Worm (Caenorhabditis elegans): ENCODE data around the gene K11H3.8.

K11H3.8 gene

ce11 chrIII:9861470-9862342 is 26.7 kb downstream of the K11H3.8 start (continued):
- TF ChIP-seq nfya-1 (tag; optimal IDR thresholded peaks at IDR 0.05): peak; percentile 58
- TF ChIP-seq tbx-7 (tag; optimal IDR thresholded peaks at IDR 0.05): no peak
- TF ChIP-seq ceh-48 (tag; optimal IDR thresholded peaks at IDR 0.05): peak; percentile 74
- peak; percentile 65 for TF ChIP-seq ceh-2 (tag; optimal IDR thresholded peaks at IDR 0.05)
- TF ChIP-seq K02D7.2 (tag; optimal IDR thresholded peaks at IDR 0.05): peak; percentile 66
- TF ChIP-seq hlh-13 (GFP tag; optimal IDR thresholded peaks at IDR 0.05): peak; percentile 68
- peak; percentile 63 for TF ChIP-seq C08G9.2 (tag; optimal IDR thresholded peaks at IDR 0.05)
- TF ChIP-seq ceh-18 (tag; optimal IDR thresholded peaks at IDR 0.05): peak; percentile 44
- peak; percentile 86 for TF ChIP-seq sox-4 (tag; optimal IDR thresholded peaks at IDR 0.05)
- peak; percentile 84 for TF ChIP-seq unc-86 (tag; optimal IDR thresholded peaks at IDR 0.05)
- peak; percentile 72 for TF ChIP-seq zip-5 (tag; optimal IDR thresholded peaks at IDR 0.05)
- TF ChIP-seq syd-9 (tag; optimal IDR thresholded peaks at IDR 0.05): peak; percentile 86
- TF ChIP-seq ztf-16 (tag; optimal IDR thresholded peaks at IDR 0.05): peak; percentile 85
- TF ChIP-seq elt-2 (tag; optimal IDR thresholded peaks at IDR 0.05): peak; percentile 85
- peak; percentile 63 for TF ChIP-seq odd-2 (tag; optimal IDR thresholded peaks at IDR 0.05)
- peak; percentile 86 for TF ChIP-seq ceh-14 (tag; optimal IDR thresholded peaks at IDR 0.05)
- TF ChIP-seq ama-1 (optimal IDR thresholded peaks at IDR 0.05): no peak
- TF ChIP-seq ttx-3 (tag; optimal IDR thresholded peaks at IDR 0.05): peak; percentile 84
- peak; percentile 82 for TF ChIP-seq ceh-6 (GFP tag; optimal IDR thresholded peaks at IDR 0.05)
- TF ChIP-seq hlh-15 (tag; optimal IDR thresholded peaks at IDR 0.05): peak; percentile 68
- peak; percentile 47 for TF ChIP-seq rnt-1 (tag; optimal IDR thresholded peaks at IDR 0.05)
- no peak for TF ChIP-seq ets-4 (tag; optimal IDR thresholded peaks at IDR 0.05)
- peak; percentile 68 for TF ChIP-seq K09A11.1 (tag; optimal IDR thresholded peaks at IDR 0.05; ENCODE audit: insufficient read depth)

ce11 chrIII:9862469-9862868 is 27.5 kb downstream of the K11H3.8 start:
- TF ChIP-seq ceh-24 (tag; optimal IDR thresholded peaks at IDR 0.05): no peak
- TF ChIP-seq sdc-2 (tag; optimal IDR thresholded peaks at IDR 0.05): no peak
- TF ChIP-seq unc-55 (GFP tag; optimal IDR thresholded peaks at IDR 0.05): no peak
- no peak for TF ChIP-seq elt-2 (tag; optimal IDR thresholded peaks at IDR 0.05)
- TF ChIP-seq ceh-19 (GFP tag; optimal IDR thresholded peaks at IDR 0.05): no peak
- no peak for TF ChIP-seq unc-86 (tag; optimal IDR thresholded peaks at IDR 0.05)
- no peak for TF ChIP-seq K02D7.2 (tag; optimal IDR thresholded peaks at IDR 0.05)
- TF ChIP-seq lin-11 (tag; optimal IDR thresholded peaks at IDR 0.05): no peak
- TF ChIP-seq pat-9 (tag; optimal IDR thresholded peaks at IDR 0.05): no peak
- no peak for TF ChIP-seq ceh-6 (GFP tag; optimal IDR thresholded peaks at IDR 0.05)
- no peak for TF ChIP-seq unc-42 (tag; optimal IDR thresholded peaks at IDR 0.05)
- TF ChIP-seq C08G9.2 (tag; optimal IDR thresholded peaks at IDR 0.05): no peak
- no peak for TF ChIP-seq syd-9 (tag; optimal IDR thresholded peaks at IDR 0.05)
- no peak for TF ChIP-seq eyg-1 (tag; optimal IDR thresholded peaks at IDR 0.05)

- TF ChIP-seq ceh-18 (tag; optimal IDR thresholded peaks at IDR 0.05): no peak
- no peak for TF ChIP-seq ttx-3 (tag; optimal IDR thresholded peaks at IDR 0.05)
- no peak for TF ChIP-seq syd-9 (tag; optimal IDR thresholded peaks at IDR 0.05)
- peak; percentile 94 for TF ChIP-seq unc-42 (tag; optimal IDR thresholded peaks at IDR 0.05)
These were observed 32.4 kb downstream of the K11H3.8 start for ce11 chrIII:9867352-9867751.

- TF ChIP-seq gmeb-2 (tag; optimal IDR thresholded peaks at IDR 0.05) (peak; percentile 8), pax-1 (tag; optimal IDR thresholded peaks at IDR 0.05) (no peak), Y22D7AL.16 (tag; optimal IDR thresholded peaks at IDR 0.05) (no peak), ceh-48 (tag; optimal IDR thresholded peaks at IDR 0.05) (no peak), ttx-3 (tag; optimal IDR thresholded peaks at IDR 0.05) (peak; percentile 46), tbx-7 (tag; optimal IDR thresholded peaks at IDR 0.05) (peak; percentile 79), ceh-6 (GFP tag; optimal IDR thresholded peaks at IDR 0.05) (no peak), F13H6.1 (tag; optimal IDR thresholded peaks at IDR 0.05) (no peak), pha-2 (tag; optimal IDR thresholded peaks at IDR 0.05) (peak; percentile 11), ceh-2 (tag; optimal IDR thresholded peaks at IDR 0.05) (peak; percentile 91), ets-4 (tag; optimal IDR thresholded peaks at IDR 0.05) (peak; percentile 91), sox-4 (tag; optimal IDR thresholded peaks at IDR 0.05) (no peak), ceh-31 (tag; optimal IDR thresholded peaks at IDR 0.05) (peak; percentile 90), C08G9.2 (tag; optimal IDR thresholded peaks at IDR 0.05) (peak; percentile 92), dve-1 (tag; optimal IDR thresholded peaks at IDR 0.05) (no peak), hlh-13 (GFP tag; optimal IDR thresholded peaks at IDR 0.05) (no peak), lim-6 (tag; optimal IDR thresholded peaks at IDR 0.05) (no peak), nhr-232 (tag; optimal IDR thresholded peaks at IDR 0.05) (no peak), ceh-34 (tag; optimal IDR thresholded peaks at IDR 0.05) (peak; percentile 19), ceh-19 (GFP tag; optimal IDR thresholded peaks at IDR 0.05) (no peak), ceh-22 (tag; optimal IDR thresholded peaks at IDR 0.05) (no peak), K09A11.1 (tag; optimal IDR thresholded peaks at IDR 0.05; ENCODE audit: insufficient read depth) (no peak), lin-11 (tag; optimal IDR thresholded peaks at IDR 0.05) (no peak)
These were observed 33.0 kb downstream of the K11H3.8 start, which contains the start of gene dhhc-4 for ce11 chrIII:9867780-9868503. Gene dhhc-4 (minus strand): TSS chrIII:9867792.
